Worm (Caenorhabditis elegans): ENCODE data around the gene wbp-2.

The wbp-2 gene

ce11 chrII:9346490-9346889 is 16.9 kb downstream of the wbp-2 start, which contains the start of gene F42A8.1:
Gene F42A8.1, minus strand, starts transcription at chrII:9346590.
- TF ChIP-seq ama-1 (optimal IDR thresholded peaks at IDR 0.05): no peak
- TF ChIP-seq ama-1 (GFP tag; optimal IDR thresholded peaks at IDR 0.05): no peak
- no peak for TF ChIP-seq snpc-1.3 (tag; optimal IDR thresholded peaks at IDR 0.05; ENCODE audit: insufficient read depth)
- TF ChIP-seq hrde-1 (tag; optimal IDR thresholded peaks at IDR 0.05; ENCODE audit: borderline replicate concordance): no peak
- TF ChIP-seq ztf-25 (GFP tag; IDR thresholded peaks at IDR 0.05): no peak
- TF ChIP-seq C17E4.6 (GFP tag; IDR thresholded peaks at IDR 0.05): no peak
- TF ChIP-seq Y79H2A.3 (GFP tag; conservative IDR thresholded peaks at IDR 0.05): no peak
- no peak for TF ChIP-seq xnd-1 (tag; optimal IDR thresholded peaks at IDR 0.05)
- TF ChIP-seq nhr-27 (tag; optimal IDR thresholded peaks at IDR 0.05): no peak
- no peak for TF ChIP-seq efl-1 (GFP tag; optimal IDR thresholded peaks at IDR 0.05)
- TF ChIP-seq F33H1.4 (GFP tag; IDR thresholded peaks at IDR 0.05): no peak
- TF ChIP-seq F23B12.7 (tag; optimal IDR thresholded peaks at IDR 0.05; ENCODE audit: insufficient read depth): no peak
- no peak for TF ChIP-seq hsf-1 (GFP tag; IDR thresholded peaks at IDR 0.05)
- TF ChIP-seq snpc-4 (GFP tag; optimal IDR thresholded peaks at IDR 0.05): no peak
- TF ChIP-seq snpc-4 (tag; optimal IDR thresholded peaks at IDR 0.05): no peak
- TF ChIP-seq let-607 (tag; optimal IDR thresholded peaks at IDR 0.05): no peak
- no peak for TF ChIP-seq aptf-2 (GFP tag; conservative IDR thresholded peaks at IDR 0.05)
- no peak for TF ChIP-seq hlh-26 (GFP tag; conservative IDR thresholded peaks at IDR 0.05)
- no peak for TF ChIP-seq nfyb-1 (GFP tag; IDR thresholded peaks at IDR 0.05)
- no peak for TF ChIP-seq mxl-1 (tag; optimal IDR thresholded peaks at IDR 0.05)

- TF ChIP-seq hrde-1 (tag; optimal IDR thresholded peaks at IDR 0.05; ENCODE audit: borderline replicate concordance): no peak
- no peak for TF ChIP-seq tbp1 (GFP tag; optimal IDR thresholded peaks at IDR 0.05)
- TF ChIP-seq madf-3 (GFP tag; IDR thresholded peaks at IDR 0.05): no peak
- no peak for TF ChIP-seq F55B11.4 (tag; optimal IDR thresholded peaks at IDR 0.05; ENCODE audit: borderline replicate concordance, insufficient read depth)
- TF ChIP-seq snpc-4 (GFP tag; optimal IDR thresholded peaks at IDR 0.05): no peak
- no peak for TF ChIP-seq snpc-4 (tag; optimal IDR thresholded peaks at IDR 0.05)
- TF ChIP-seq Y67H2A.10 (GFP tag; conservative IDR thresholded peaks at IDR 0.05): no peak
- TF ChIP-seq B0261.1 (tag; optimal IDR thresholded peaks at IDR 0.05): no peak
- TF ChIP-seq rec-8 (tag; optimal IDR thresholded peaks at IDR 0.05): no peak
- no peak for TF ChIP-seq lin-35 (GFP tag; optimal IDR thresholded peaks at IDR 0.05)
- TF ChIP-seq akir-1 (GFP tag; optimal IDR thresholded peaks at IDR 0.05): no peak
- TF ChIP-seq nhr-179 (tag; optimal IDR thresholded peaks at IDR 0.05): no peak
- no peak for TF ChIP-seq let-607 (tag; optimal IDR thresholded peaks at IDR 0.05)
- no peak for TF ChIP-seq lin-40 (tag; optimal IDR thresholded peaks at IDR 0.05)
- TF ChIP-seq rcor-1 (GFP tag; IDR thresholded peaks at IDR 0.05): no peak
Measured at ce11 chrII:9347444-9347843, 17.9 kb downstream of the wbp-2 start.

- TF ChIP-seq sea-2 (GFP tag; IDR thresholded peaks at IDR 0.05) (no peak), attf-3 (GFP tag; conservative IDR thresholded peaks at IDR 0.05) (peak; percentile 87)
Measured at ce11 chrII:9352669-9353068, 23.1 kb downstream of the wbp-2 start, which contains the start of the genes sdhb-1 and cup-15. Gene sdhb-1, minus strand, starts transcription at chrII:9352731. Gene cup-15, plus strand, starts transcription at chrII:9353000.

- TF ChIP-seq zim-3 (tag; optimal IDR thresholded peaks at IDR 0.05) (no peak), ceh-27 (GFP tag; optimal IDR thresholded peaks at IDR 0.05) (peak; percentile 10), nfyb-1 (GFP tag; IDR thresholded peaks at IDR 0.05) (0 out of 2 replicates have a peak, but pooled peaks have one; percentile 54), tbx-9 (tag; optimal IDR thresholded peaks at IDR 0.05; ENCODE audit: borderline replicate concordance) (no peak), lin-40 (tag; optimal IDR thresholded peaks at IDR 0.05) (peak; percentile 8), zfh-2 (GFP tag; conservative IDR thresholded peaks at IDR 0.05) (peak; percentile 43; the same call in 1 of the 2 replicates), mel-28 (tag; optimal IDR thresholded peaks at IDR 0.05; ENCODE audit: borderline replicate concordance) (no peak), F52B5.7 (tag; optimal IDR thresholded peaks at IDR 0.05) (no peak), hmg-1.2 (GFP tag; IDR thresholded peaks at IDR 0.05) (peak; percentile 83), cebp-1 (GFP tag; IDR thresholded peaks at IDR 0.05) (no peak), cebp-1 (tag; optimal IDR thresholded peaks at IDR 0.05) (peak; percentile 43), tbp1 (GFP tag; optimal IDR thresholded peaks at IDR 0.05) (peak; percentile 9), dox-1 (GFP tag; IDR thresholded peaks at IDR 0.05) (peak; percentile 46; the same call in 1 of the 2 replicates), attf-5 (GFP tag; optimal IDR thresholded peaks at IDR 0.05) (peak; percentile 39), rcor-1 (GFP tag; IDR thresholded peaks at IDR 0.05) (0 out of 2 replicates have a peak, but pooled peaks have one; percentile 8)
Measured at ce11 chrII:9356723-9357122, 27.1 kb downstream of the wbp-2 start.

Data from whole organism, young adult.